Fruit fly (Drosophila melanogaster) whole organism, embryonic: ENCODE measurements around the gene CG31798.

Experiments used
- ATbp ChIP-seq: fragments of 200-800 bp; sonication (Bioruptor generic); optimal IDR thresholded peaks from 2 replicates; lab custom pipeline; 2017; ENCODE audit warnings: missing biosample characterization, mild to moderate bottlenecking, missing genetic modification characterization, missing genetic modification reagents
- Blimp-1 ChIP-seq: fragments of 200-800 bp; sonication (Bioruptor generic); optimal IDR thresholded peaks from 3 replicates; lab custom pipeline; 2018; ENCODE audit warnings: missing biosample characterization, missing genetic modification characterization, mild to moderate bottlenecking, moderate library complexity, missing genetic modification reagents
- CG10959 ChIP-seq: fragments of 200-800 bp; sonication (Bioruptor generic); IDR thresholded peaks from 2 replicates; pipeline ENCODE4 v1.3.6; 2022; ENCODE audit warnings: missing biosample characterization, missing genetic modification characterization
- CG11504 ChIP-seq: fragments of 200-800 bp; sonication (Bioruptor generic); optimal IDR thresholded peaks from 3 replicates; lab custom pipeline; 2019; ENCODE audit warnings: missing biosample characterization, mild to moderate bottlenecking, missing genetic modification characterization, moderate library complexity
- CG12236 ChIP-seq: fragments of 200-800 bp; sonication (Bioruptor generic); optimal IDR thresholded peaks from 2 replicates; lab custom pipeline; 2016; ENCODE audit warnings: missing biosample characterization, missing genetic modification characterization
- CG1529 ChIP-seq: fragments of 200-800 bp; sonication (Bioruptor generic); optimal IDR thresholded peaks from 3 replicates; lab custom pipeline; 2018; ENCODE audit warnings: missing biosample characterization, missing genetic modification characterization
- CG15601 ChIP-seq: fragments of 200-800 bp; sonication (Bioruptor generic); optimal IDR thresholded peaks from 3 replicates; lab custom pipeline; 2019; ENCODE audit warnings: missing biosample characterization, mild to moderate bottlenecking, missing genetic modification characterization, moderate library complexity
- CG1603 ChIP-seq: fragments of 200-800 bp; sonication (Bioruptor generic); optimal IDR thresholded peaks from 2 replicates; lab custom pipeline; 2019; ENCODE audit warnings: missing biosample characterization, mild to moderate bottlenecking, missing genetic modification characterization, moderate library complexity
- CG17359 ChIP-seq: fragments of 200-800 bp; sonication (Bioruptor generic); optimal IDR thresholded peaks from 3 replicates; lab custom pipeline; 2018; ENCODE audit warnings: missing biosample characterization, mild to moderate bottlenecking, missing genetic modification characterization, moderate library complexity
- CG17568 ChIP-seq: fragments of 200-800 bp; sonication (Bioruptor generic); optimal IDR thresholded peaks from 2 replicates; lab custom pipeline; 2018; ENCODE audit warnings: missing biosample characterization, mild to moderate bottlenecking, missing genetic modification characterization, moderate library complexity
- CG18262 ChIP-seq: fragments of 200-800 bp; optimal IDR thresholded peaks from 3 replicates; lab custom pipeline; 2019; ENCODE audit warnings: missing biosample characterization, mild to moderate bottlenecking, missing genetic modification characterization, moderate library complexity
- CG18599 ChIP-seq: fragments of 200-800 bp; sonication (Bioruptor generic); optimal IDR thresholded peaks from 3 replicates; lab custom pipeline; 2017; ENCODE audit warnings: missing biosample characterization, missing genetic modification characterization, mild to moderate bottlenecking, moderate library complexity, missing genetic modification reagents
- CG2202 ChIP-seq: fragments of 200-800 bp; sonication (Bioruptor generic); optimal IDR thresholded peaks from 2 replicates; lab custom pipeline; 2018; ENCODE audit warnings: missing biosample characterization, mild to moderate bottlenecking, missing genetic modification characterization
- CG2712 ChIP-seq: fragments of 200-800 bp; optimal IDR thresholded peaks from 3 replicates; lab custom pipeline; 2019; ENCODE audit warnings: missing biosample characterization, mild to moderate bottlenecking, missing genetic modification characterization, moderate library complexity
- CG31441 ChIP-seq: fragments of 200-800 bp; sonication (Bioruptor generic); IDR thresholded peaks from 2 replicates; pipeline ENCODE4 v1.3.6; 2022; ENCODE audit warnings: missing biosample characterization, missing genetic modification characterization
- CG33557 ChIP-seq: fragments of 200-800 bp; sonication (Bioruptor generic); optimal IDR thresholded peaks from 2 replicates; lab custom pipeline; 2019; ENCODE audit warnings: missing biosample characterization, mild to moderate bottlenecking, missing genetic modification characterization, moderate library complexity
- CG3407 ChIP-seq: fragments of 200-800 bp; sonication (Bioruptor generic); optimal IDR thresholded peaks from 2 replicates; lab custom pipeline; 2018; ENCODE audit warnings: missing biosample characterization, mild to moderate bottlenecking, missing genetic modification characterization
- CG34422 ChIP-seq: fragments of 200-800 bp; sonication (Bioruptor generic); IDR thresholded peaks from 3 replicates; pipeline ENCODE4 v1.3.6; 2022; ENCODE audit warnings: missing biosample characterization, missing genetic modification characterization
- CG6813 ChIP-seq: fragments of 200-800 bp; sonication (Bioruptor generic); optimal IDR thresholded peaks from 2 replicates; lab custom pipeline; 2017; ENCODE audit warnings: missing biosample characterization, missing genetic modification characterization, mild to moderate bottlenecking, moderate library complexity, missing genetic modification reagents
- CG7987 ChIP-seq: fragments of 200-800 bp; sonication (Bioruptor generic); optimal IDR thresholded peaks from 2 replicates; lab custom pipeline; 2018; ENCODE audit warnings: missing biosample characterization, mild to moderate bottlenecking, missing genetic modification characterization, moderate library complexity
- CG8388 ChIP-seq: fragments of 200-800 bp; sonication (Bioruptor generic); optimal IDR thresholded peaks from 2 replicates; lab custom pipeline; 2019; ENCODE audit warnings: missing biosample characterization, mild to moderate bottlenecking, missing genetic modification characterization, moderate library complexity
- D ChIP-seq, 2 experiments: fragments of 200-800 bp in 1 of 2; fragments of >200 bp in 1 of 2; sonication (Bioruptor generic) in 1 of 2; optimal IDR thresholded peaks; 2 replicates in 1 of 2; 3 replicates in 1 of 2; lab custom pipeline; 2017; ENCODE audit warnings: mild to moderate bottlenecking in 1 of 2, missing biosample characterization in 1 of 2, missing genetic modification characterization in 1 of 2, missing genetic modification reagents in 1 of 2
- Dll ChIP-seq: fragments of 200-800 bp; sonication (Bioruptor generic); IDR thresholded peaks from 4 replicates; pipeline ENCODE4 v1.3.6; 2022; ENCODE audit warnings: missing biosample characterization, missing genetic modification characterization; ENCODE audit not compliant: partially characterized antibody
- HLH3B ChIP-seq: fragments of 200-800 bp; sonication (Bioruptor generic); IDR thresholded peaks from 2 replicates; pipeline ENCODE4 v1.3.6; 2022; ENCODE audit warnings: missing biosample characterization, missing genetic modification characterization
- Hr39 ChIP-seq: fragments of >200 bp; optimal IDR thresholded peaks from 2 replicates; lab custom pipeline; 2017
- Lhr ChIP-seq: fragments of 200-800 bp; sonication (Bioruptor generic); optimal IDR thresholded peaks from 3 replicates; lab custom pipeline; 2017; ENCODE audit warnings: mild to moderate bottlenecking, missing biosample characterization, missing genetic modification reagents, missing genetic modification characterization
- Med ChIP-seq: fragments of 200-800 bp; sonication (Bioruptor generic); peaks from one replicate; lab custom pipeline; 2016; ENCODE audit warnings: missing biosample characterization, missing genetic modification characterization, mild to moderate bottlenecking, inconsistent platforms, moderate library complexity
- Nf-YC ChIP-seq: fragments of 200-800 bp; optimal IDR thresholded peaks from 3 replicates; lab custom pipeline; 2019; ENCODE audit warnings: missing biosample characterization, mild to moderate bottlenecking, missing genetic modification characterization, moderate library complexity
- Spps ChIP-seq: fragments of 200-800 bp; sonication (Bioruptor generic); optimal IDR thresholded peaks from 2 replicates; lab custom pipeline; 2018; ENCODE audit warnings: missing biosample characterization, mild to moderate bottlenecking, missing genetic modification characterization
- Xrp1 ChIP-seq: fragments of 200-800 bp; sonication (Bioruptor generic); IDR thresholded peaks from 2 replicates; pipeline ENCODE4 v1.3.6; 2022; ENCODE audit warnings: missing biosample characterization, missing genetic modification characterization
- abd-A ChIP-seq: fragments of 200-800 bp; sonication (Bioruptor generic); optimal IDR thresholded peaks from 3 replicates; lab custom pipeline; 2019; ENCODE audit warnings: missing biosample characterization, mild to moderate bottlenecking, missing genetic modification characterization, moderate library complexity
- br ChIP-seq: fragments of >200 bp; optimal IDR thresholded peaks from 2 replicates; lab custom pipeline; 2017
- crol ChIP-seq: fragments of 200-800 bp; sonication (Bioruptor generic); IDR thresholded peaks from 2 replicates; pipeline ENCODE4 v1.3.6; 2022; ENCODE audit warnings: missing biosample characterization, missing genetic modification characterization
- dmrt11E ChIP-seq: fragments of 200-800 bp; sonication (Bioruptor generic); optimal IDR thresholded peaks from 3 replicates; lab custom pipeline; 2018; ENCODE audit warnings: missing biosample characterization, mild to moderate bottlenecking, missing genetic modification characterization, moderate library complexity
- gem ChIP-seq: fragments of 200-800 bp; sonication (Bioruptor generic); optimal IDR thresholded peaks from 2 replicates; lab custom pipeline; 2019; ENCODE audit warnings: missing biosample characterization, mild to moderate bottlenecking, missing genetic modification characterization, moderate library complexity
- gsb-n ChIP-seq: fragments of 200-800 bp; sonication (Bioruptor generic); optimal IDR thresholded peaks from 3 replicates; lab custom pipeline; 2018; ENCODE audit warnings: missing biosample characterization, mild to moderate bottlenecking, missing genetic modification characterization
- inv ChIP-seq: fragments of 200-800 bp; sonication (Bioruptor generic); IDR thresholded peaks from 2 replicates; pipeline ENCODE4 v1.3.6; 2022; ENCODE audit warnings: missing biosample characterization, missing genetic modification characterization; ENCODE audit not compliant: partially characterized antibody
- jing ChIP-seq: fragments of 200-800 bp; sonication (Bioruptor generic); optimal IDR thresholded peaks from 2 replicates; lab custom pipeline; 2018; ENCODE audit warnings: missing biosample characterization, mild to moderate bottlenecking, missing genetic modification characterization
- knrl ChIP-seq: fragments of 200-800 bp; sonication (Bioruptor generic); IDR thresholded peaks from 3 replicates; pipeline ENCODE4 v1.3.6; 2022; ENCODE audit warnings: missing biosample characterization, missing genetic modification characterization; ENCODE audit not compliant: partially characterized antibody
- lola ChIP-seq, 3 experiments: fragments of >200 bp in 2 of 3; fragments of 200-800 bp in 1 of 3; sonication (Bioruptor generic) in 1 of 3; optimal IDR thresholded peaks; 2 replicates each; lab custom pipeline; 2017 to 2019; ENCODE audit warnings: missing biosample characterization in 3 of 3, missing genetic modification characterization in 3 of 3, mild to moderate bottlenecking in 1 of 3, moderate library complexity in 1 of 3
- lov ChIP-seq, 2 experiments: fragments of 200-800 bp in 1 of 2; fragments of >200 bp in 1 of 2; sonication (Bioruptor generic) in 1 of 2; IDR thresholded peaks in 1 of 2; optimal IDR thresholded peaks in 1 of 2; 2 replicates in 1 of 2; 3 replicates in 1 of 2; pipeline versions ENCODE4 v1.3.6 to Lab custom; 2017 to 2022; ENCODE audit warnings: missing biosample characterization in 1 of 2, missing genetic modification characterization in 1 of 2
- nerfin-1 ChIP-seq: fragments of 200-800 bp; sonication (Bioruptor generic); optimal IDR thresholded peaks from 3 replicates; lab custom pipeline; 2019; ENCODE audit warnings: missing biosample characterization, mild to moderate bottlenecking, missing genetic modification characterization, moderate library complexity
- oc ChIP-seq: fragments of 200-800 bp; sonication (Bioruptor generic); optimal IDR thresholded peaks from 2 replicates; lab custom pipeline; 2018; ENCODE audit warnings: missing biosample characterization, mild to moderate bottlenecking, missing genetic modification characterization, moderate library complexity
- sens ChIP-seq: fragments of 200-800 bp; sonication (Bioruptor generic); peaks from one replicate; lab custom pipeline; 2016; ENCODE audit warnings: missing biosample characterization, missing genetic modification characterization
- unpg ChIP-seq: fragments of 200-800 bp; sonication (Bioruptor generic); optimal IDR thresholded peaks from 3 replicates; lab custom pipeline; 2018; ENCODE audit warnings: missing biosample characterization, mild to moderate bottlenecking, missing genetic modification characterization, moderate library complexity
- wor ChIP-seq: fragments of 200-800 bp; sonication (Bioruptor generic); IDR thresholded peaks from 2 replicates; pipeline ENCODE4 v1.3.6; 2022; ENCODE audit warnings: missing biosample characterization, missing genetic modification characterization

CG31798 gene

DNA sequence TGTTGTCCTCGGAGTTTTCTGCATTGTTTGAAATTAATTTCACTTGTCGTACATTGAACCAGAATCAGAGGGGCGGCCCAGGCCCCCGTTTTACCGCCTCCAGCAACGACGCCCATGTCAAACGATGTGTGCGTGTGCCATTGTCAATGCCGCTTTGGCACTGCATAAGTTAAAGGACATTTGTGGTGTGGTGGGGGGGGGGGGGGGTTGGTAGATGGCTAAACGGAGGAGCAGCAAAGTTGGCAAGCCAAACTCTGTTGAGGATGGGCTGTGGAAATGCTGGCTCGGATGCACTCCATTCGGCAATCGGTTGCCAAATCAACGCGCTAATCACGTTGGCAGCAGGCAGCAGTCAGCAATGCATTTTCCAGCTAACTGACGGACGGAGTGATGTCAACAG lies 27.2 kb upstream of the CG31798 start:
- TF ChIP-seq CG7987 (GFP tag; lab: Kevin White, UChicago), result no peak
- peak; percentile 73 for TF ChIP-seq Hr39 (lab: Kevin White, UChicago)
- no peak for TF ChIP-seq Spps (tag; lab: Kevin White, UChicago)

dm6 chr2L:19370046-19370445 lies 23.9 kb upstream of the CG31798 start, which contains the start of gene CG17349:
Gene CG17349 (plus strand): TSS chr2L:19370445.
- peak; percentile 49 for TF ChIP-seq Med (GFP tag; lab: Kevin White, UChicago)
- TF ChIP-seq unpg (GFP tag; lab: Kevin White, UChicago), result peak; percentile 23
- TF ChIP-seq sens, result peak; percentile 52
- no peak for TF ChIP-seq br (lab: Kevin White, UChicago)
- peak; percentile 9 for TF ChIP-seq CG18599
- peak; percentile 14 for TF ChIP-seq CG2712 (tag; lab: Kevin White, UChicago)
- TF ChIP-seq lov (optimal IDR thresholded peaks at IDR 0.05; lab: Kevin White, UChicago), result no peak
- TF ChIP-seq lov (GFP tag; IDR thresholded peaks at IDR 0.05; lab: Robert Waterston, UW), result 0 out of 3 replicates have a peak, but pooled peaks have one; percentile 27
- TF ChIP-seq Nf-YC (tag; lab: Kevin White, UChicago), result no peak
- peak; percentile 3 for TF ChIP-seq CG17568 (GFP tag; lab: Kevin White, UChicago)
- TF ChIP-seq CG11504, result peak; percentile 14
- TF ChIP-seq CG12236 (GFP tag; lab: Kevin White, UChicago), result no peak
- TF ChIP-seq HLH3B (GFP tag; lab: Robert Waterston, UW), result no peak
- no peak for TF ChIP-seq D (optimal IDR thresholded peaks at IDR 0.05; lab: Kevin White, UChicago)
- TF ChIP-seq D (GFP tag; optimal IDR thresholded peaks at IDR 0.05; lab: Kevin White, UChicago), result peak; percentile 15
- TF ChIP-seq CG1529, result peak; percentile 54
- TF ChIP-seq wor (GFP tag; lab: Robert Waterston, UW), result no peak
- TF ChIP-seq CG6813 (GFP tag; lab: Kevin White, UChicago), result peak; percentile 46
- TF ChIP-seq Xrp1 (GFP tag; lab: Robert Waterston, UW), result peak; percentile 55
- TF ChIP-seq knrl, result no peak
- TF ChIP-seq CG10959 (GFP tag; lab: Robert Waterston, UW), result peak; percentile 17; the same call in 1 of the 2 replicates
- peak; percentile 32 for TF ChIP-seq Lhr (GFP tag; lab: Kevin White, UChicago)
- TF ChIP-seq CG31441, result peak; percentile 22; the same call in 1 of the 2 replicates
- peak; percentile 66 for TF ChIP-seq ATbp (GFP tag; lab: Kevin White, UChicago)
- peak; percentile 51 for TF ChIP-seq CG33557
- TF ChIP-seq nerfin-1 (tag; lab: Kevin White, UChicago), result peak; percentile 37
- TF ChIP-seq oc (tag; lab: Kevin White, UChicago), result peak; percentile 28
- TF ChIP-seq CG15601, result peak; percentile 29
- no peak for TF ChIP-seq jing
- TF ChIP-seq gem, result peak; percentile 50
- no peak for TF ChIP-seq CG34422
- TF ChIP-seq CG8388 (GFP tag; lab: Kevin White, UChicago), result peak; percentile 2
- peak; percentile 51 for TF ChIP-seq gsb-n (tag; lab: Kevin White, UChicago)
- peak; percentile 53 for TF ChIP-seq abd-A (tag; lab: Kevin White, UChicago)
- TF ChIP-seq crol (GFP tag; lab: Robert Waterston, UW), result peak; percentile 35; the same call in 1 of the 2 replicates
- peak; percentile 62 for TF ChIP-seq CG2202 (tag; lab: Kevin White, UChicago)
- peak in 1 of 3 experiments; percentile 57 for TF ChIP-seq lola (GFP tag; optimal IDR thresholded peaks at IDR 0.05; lab: Kevin White, UChicago)
- TF ChIP-seq CG18262 (tag; lab: Kevin White, UChicago), result peak; percentile 27
- TF ChIP-seq Blimp-1, result peak; percentile 66
- no peak for TF ChIP-seq Dll (GFP tag; lab: Robert Waterston, UW)
- TF ChIP-seq CG17359 (tag; lab: Kevin White, UChicago), result peak; percentile 35
- TF ChIP-seq dmrt11E (tag; lab: Kevin White, UChicago), result peak; percentile 60
- TF ChIP-seq CG3407 (GFP tag; lab: Kevin White, UChicago), result peak; percentile 60
- no peak for TF ChIP-seq inv (GFP tag; lab: Robert Waterston, UW)
- peak; percentile 60 for TF ChIP-seq CG1603 (tag; lab: Kevin White, UChicago)
